Worm (Caenorhabditis elegans): ENCODE results near the gene set-30.

DNA sequence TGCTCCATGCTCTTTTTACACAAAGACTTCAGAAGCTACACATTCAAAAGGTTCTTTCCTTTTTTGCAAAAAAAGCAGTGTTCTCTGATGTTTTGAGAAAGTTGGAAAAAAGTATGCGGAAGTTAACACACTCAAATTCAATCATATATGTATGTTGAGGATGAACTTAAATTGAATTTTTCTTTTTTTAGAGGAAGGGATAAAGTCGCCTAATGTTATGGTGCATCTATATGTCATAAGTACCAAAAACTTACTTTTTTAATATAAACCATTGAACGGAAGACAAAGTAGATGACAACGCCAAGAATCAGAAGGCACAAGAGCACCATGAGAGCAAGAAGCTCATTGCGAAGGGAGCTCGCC is 29.5 kb downstream of the set-30 start:
- TF ChIP-seq hsf-1 (GFP tag; IDR thresholded peaks at IDR 0.05), result no peak
- no peak for TF ChIP-seq hlh-12 (tag; optimal IDR thresholded peaks at IDR 0.05)
- no peak for TF ChIP-seq Y95B8A.8 (GFP tag; IDR thresholded peaks at IDR 0.05)
- TF ChIP-seq mel-28 (tag; optimal IDR thresholded peaks at IDR 0.05; ENCODE audit: borderline replicate concordance), result no peak
- no peak for TF ChIP-seq efl-1 (GFP tag; optimal IDR thresholded peaks at IDR 0.05)
- no peak for TF ChIP-seq madf-3 (GFP tag; IDR thresholded peaks at IDR 0.05)
- TF ChIP-seq unc-62 (GFP tag; optimal IDR thresholded peaks at IDR 0.05), result no peak

Data from whole organism, young adult.